Fruit fly (Drosophila melanogaster) S2 (cell line): ENCODE data around the gene GluRIIB.

ENCODE experiments used
- CG8478 ChIP-seq: fragments of >200 bp; optimal IDR thresholded peaks from 2 replicates; lab custom pipeline; 2018
- CTCF ChIP-seq, 2 experiments: fragments of >200 bp; optimal IDR thresholded peaks; 2 replicates each; lab custom pipeline; 2018

DNA sequence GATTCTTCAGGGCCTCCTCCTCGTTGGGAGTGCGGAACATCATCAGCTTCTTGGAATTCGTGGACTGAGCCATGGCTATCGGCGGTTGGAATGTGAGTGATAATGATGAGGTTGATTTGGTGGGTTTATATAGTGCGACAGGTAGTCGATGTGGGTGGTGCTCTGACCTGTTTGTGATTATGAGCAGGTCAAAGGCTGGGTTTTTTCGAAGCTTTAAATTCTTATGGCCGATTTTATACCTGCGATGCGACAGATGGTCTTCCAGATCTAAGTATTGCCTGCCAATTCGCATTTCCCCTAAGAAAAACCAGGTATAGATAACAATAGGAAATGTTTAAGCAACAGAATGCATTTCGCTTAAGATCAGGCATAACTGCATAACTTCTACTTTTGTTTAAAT, 8.4 kb upstream of the GluRIIB start, which contains the start of gene CG14014:
- TF ChIP-seq CTCF (optimal IDR thresholded peaks at IDR 0.05; lab: Kevin White, UChicago) (no peak), CG8478 (no peak)
